Worm (Caenorhabditis elegans) whole organism, L4/young adult: Measurements from ENCODE around the gene cyb-2.1.

Experiments
- W03F9.2 ChIP-seq: fragments of 150-350 bp; optimal IDR thresholded peaks from 2 replicates; lab custom pipeline; 2014; ENCODE audit warnings: missing biosample characterization, missing genetic modification characterization
- him-1 ChIP-seq: sonication (generic microtip); optimal IDR thresholded peaks from 2 replicates; lab custom pipeline; 2016; ENCODE audit warnings: missing genotype, missing genetic modification reagents, missing genetic modification characterization, missing compliant biosample characterization

DNA sequence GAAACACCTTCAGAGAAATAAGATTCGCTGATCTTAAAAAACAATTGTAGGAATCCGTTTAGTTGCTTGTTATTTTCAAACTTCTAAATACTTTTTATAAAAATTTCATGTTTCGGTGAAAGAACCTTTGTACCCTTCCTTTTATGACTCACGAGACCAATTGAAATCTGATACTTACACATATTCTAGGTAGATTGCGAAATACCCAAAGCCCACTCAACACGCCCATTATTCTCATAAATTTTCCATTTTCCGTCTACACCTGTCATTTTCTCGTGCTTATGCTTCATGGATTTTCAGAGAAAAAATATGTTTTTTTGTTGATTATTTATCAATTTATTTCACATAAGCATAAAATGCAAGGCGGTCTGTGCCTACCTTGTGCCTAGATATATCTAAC, 20.6 kb downstream of the cyb-2.1 start:
- TF ChIP-seq him-1 (tag; lab: Kevin White, UChicago) (no peak), W03F9.2 (tag; lab: Kevin White, UChicago) (no peak)
